Worm (Caenorhabditis elegans) whole organism, midembryonic: Measurements from ENCODE around the gene ril-1.

ENCODE experiments used
- T22C8.4 ChIP-seq: fragments of 200-800 bp; sonication (Bioruptor generic); IDR thresholded peaks from 2 replicates; pipeline ENCODE4 v1.3.6; 2022; ENCODE audit warnings: missing genetic modification characterization, missing compliant biosample characterization
- flt-1 ChIP-seq: fragments of 200-800 bp; sonication (Bioruptor generic); IDR thresholded peaks from 2 replicates; pipeline ENCODE4 v1.3.6; 2022; ENCODE audit warnings: missing genetic modification characterization, missing compliant biosample characterization
- klf-2 ChIP-seq: fragments of 200-800 bp; sonication (Bioruptor generic); conservative IDR thresholded peaks from 2 replicates; pipeline ENCODE4 v1.3.6; 2022; ENCODE audit warnings: missing genetic modification reagents, missing genetic modification characterization, missing compliant biosample characterization
- med-1 ChIP-seq: sonication (generic microtip); optimal IDR thresholded peaks from 2 replicates; lab custom pipeline; 2017; ENCODE audit warnings: missing genetic modification characterization, mild to moderate bottlenecking, missing compliant biosample characterization, antibody characterized with exemption, missing genetic modification reagents; ENCODE audit not compliant: insufficient read depth
- ref-1 ChIP-seq: fragments of 200-800 bp; sonication (Bioruptor generic); conservative IDR thresholded peaks from 2 replicates; pipeline ENCODE4 v1.3.6; 2022; ENCODE audit warnings: missing genetic modification reagents, missing genetic modification characterization, missing compliant biosample characterization
- tab-1 ChIP-seq: fragments of 200-800 bp; sonication (Bioruptor generic); IDR thresholded peaks from 2 replicates; pipeline ENCODE4 v1.3.6; 2022; ENCODE audit warnings: missing genetic modification characterization, missing compliant biosample characterization
- ztf-23 ChIP-seq: fragments of 200-800 bp; sonication (Bioruptor generic); IDR thresholded peaks from 2 replicates; pipeline ENCODE4 v1.3.6; 2022; ENCODE audit warnings: missing genetic modification reagents, missing genetic modification characterization, missing compliant biosample characterization
- ztf-29 ChIP-seq: fragments of 200-800 bp; sonication (Bioruptor generic); IDR thresholded peaks from 2 replicates; pipeline ENCODE4 v1.3.6; 2022; ENCODE audit warnings: missing genetic modification reagents, missing genetic modification characterization, missing compliant biosample characterization

DNA sequence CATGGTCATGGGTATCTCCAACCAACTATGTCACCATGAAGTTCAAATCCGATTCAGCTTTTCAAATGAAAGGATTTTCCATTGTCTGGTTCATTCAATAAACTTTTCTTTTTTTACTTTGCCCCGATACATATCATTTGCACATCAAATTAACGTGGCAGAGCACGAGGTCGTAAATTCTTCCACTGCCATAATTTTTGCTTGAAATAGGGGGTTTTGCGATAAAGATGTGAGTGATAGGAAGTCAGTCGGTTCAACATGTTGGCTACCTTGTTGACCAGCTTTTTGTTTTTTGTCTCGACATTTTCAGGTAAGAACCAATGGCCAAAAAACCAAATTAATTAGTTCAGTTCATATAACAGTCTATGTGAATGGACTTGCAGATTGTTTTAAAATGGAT, 47.2 kb downstream of the ril-1 start, which contains the start of gene clec-54:
- TF ChIP-seq klf-2 (GFP tag; lab: Robert Waterston, UW): no peak
- TF ChIP-seq ztf-23 (GFP tag; lab: Robert Waterston, UW): no peak
- no peak for TF ChIP-seq flt-1 (GFP tag; lab: Robert Waterston, UW)
- TF ChIP-seq med-1 (GFP tag; lab: Kevin White, UChicago): no peak
- no peak for TF ChIP-seq ref-1
- no peak for TF ChIP-seq tab-1 (GFP tag; lab: Robert Waterston, UW)
- no peak for TF ChIP-seq ztf-29 (GFP tag; lab: Robert Waterston, UW)
- TF ChIP-seq T22C8.4 (GFP tag; lab: Robert Waterston, UW): no peak
